Fruit fly (Drosophila melanogaster) whole organism, prepupa: Measurements from ENCODE around the gene bru3.

Experiments used
- Blimp-1 ChIP-seq: fragments of 200-800 bp; sonication (Bioruptor generic); optimal IDR thresholded peaks from 3 replicates; lab custom pipeline; 2017; ENCODE audit warnings: missing biosample characterization, missing genetic modification characterization, mild to moderate bottlenecking, moderate library complexity, missing genetic modification reagents
- CG10631 ChIP-seq: fragments of 200-800 bp; sonication (Bioruptor generic); optimal IDR thresholded peaks from 2 replicates; lab custom pipeline; 2016; ENCODE audit warnings: missing biosample characterization, missing genetic modification characterization
- CG10669 ChIP-seq: fragments of 200-800 bp; sonication (Bioruptor generic); optimal IDR thresholded peaks from 3 replicates; lab custom pipeline; 2018; ENCODE audit warnings: missing biosample characterization, mild to moderate bottlenecking, missing genetic modification characterization, moderate library complexity
- CG11294 ChIP-seq: fragments of 200-800 bp; sonication (Bioruptor generic); IDR thresholded peaks from 2 replicates; pipeline ENCODE4 v1.3.6; 2022; ENCODE audit warnings: missing biosample characterization, missing genetic modification characterization
- CG15336 ChIP-seq: fragments of 200-800 bp; sonication (Bioruptor generic); IDR thresholded peaks from 2 replicates; pipeline ENCODE4 v1.3.6; 2022; ENCODE audit warnings: missing biosample characterization, missing genetic modification characterization
- CG16779 ChIP-seq: fragments of 200-800 bp; sonication (Bioruptor generic); optimal IDR thresholded peaks from 3 replicates; lab custom pipeline; 2017; ENCODE audit warnings: missing biosample characterization, mild to moderate bottlenecking, missing genetic modification characterization
- CG32006 ChIP-seq: fragments of 200-800 bp; sonication (Bioruptor generic); optimal IDR thresholded peaks from 3 replicates; lab custom pipeline; 2017; ENCODE audit warnings: missing biosample characterization, mild to moderate bottlenecking, missing genetic modification characterization
- CG3919 ChIP-seq: fragments of 200-800 bp; sonication (Bioruptor generic); optimal IDR thresholded peaks from 3 replicates; lab custom pipeline; 2016; ENCODE audit warnings: missing biosample characterization, missing genetic modification characterization
- CG4318 ChIP-seq: fragments of 200-800 bp; sonication (Bioruptor generic); optimal IDR thresholded peaks from 3 replicates; lab custom pipeline; 2017; ENCODE audit warnings: missing biosample characterization, mild to moderate bottlenecking, missing genetic modification characterization
- CG6792 ChIP-seq: fragments of 200-800 bp; sonication (Bioruptor generic); optimal IDR thresholded peaks from 3 replicates; lab custom pipeline; 2016; ENCODE audit warnings: missing biosample characterization, missing genetic modification characterization
- CG6854 ChIP-seq: fragments of 200-800 bp; sonication (Bioruptor generic); optimal IDR thresholded peaks from 2 replicates; lab custom pipeline; 2017; ENCODE audit warnings: missing biosample characterization, mild to moderate bottlenecking, missing genetic modification characterization
- CG7368 ChIP-seq: fragments of 200-800 bp; sonication (Bioruptor generic); optimal IDR thresholded peaks from 3 replicates; lab custom pipeline; 2016; ENCODE audit warnings: missing biosample characterization, missing genetic modification characterization
- CG8119 ChIP-seq: fragments of 200-800 bp; sonication (Bioruptor generic); IDR thresholded peaks from 3 replicates; pipeline ENCODE4 v1.3.6; 2022; ENCODE audit warnings: missing biosample characterization, missing genetic modification characterization
- Eip75B ChIP-seq: fragments of 200-800 bp; sonication (Bioruptor generic); optimal IDR thresholded peaks from 3 replicates; lab custom pipeline; 2016; ENCODE audit warnings: missing biosample characterization, missing genetic modification characterization
- Eip78C ChIP-seq: fragments of 200-800 bp; sonication (Bioruptor generic); peaks from one replicate; lab custom pipeline; 2016; ENCODE audit warnings: missing biosample characterization, missing genetic modification characterization
- Hr38 ChIP-seq: sonication (Bioruptor generic); optimal IDR thresholded peaks from 2 replicates; lab custom pipeline; 2016; ENCODE audit warnings: missing biosample characterization, missing genetic modification characterization
- Hr4 ChIP-seq: fragments of 200-800 bp; sonication (Bioruptor generic); optimal IDR thresholded peaks from 3 replicates; lab custom pipeline; 2016; ENCODE audit warnings: missing biosample characterization, missing genetic modification characterization
- Smox ChIP-seq: fragments of 200-800 bp; sonication (Bioruptor generic); optimal IDR thresholded peaks from 3 replicates; lab custom pipeline; 2016; ENCODE audit warnings: missing biosample characterization, missing genetic modification characterization
- Sox15 ChIP-seq: fragments of 200-800 bp; sonication (Bioruptor generic); optimal IDR thresholded peaks from 3 replicates; lab custom pipeline; 2016; ENCODE audit warnings: missing biosample characterization, missing genetic modification characterization
- achi ChIP-seq: fragments of 200-800 bp; sonication (Bioruptor generic); optimal IDR thresholded peaks from 3 replicates; lab custom pipeline; 2016; ENCODE audit warnings: missing biosample characterization, missing genetic modification characterization
- acj6 ChIP-seq: fragments of 200-800 bp; sonication (Bioruptor generic); optimal IDR thresholded peaks from 3 replicates; lab custom pipeline; 2016; ENCODE audit warnings: missing biosample characterization, missing genetic modification characterization
- dac ChIP-seq: fragments of 200-800 bp; sonication (Bioruptor generic); optimal IDR thresholded peaks from 2 replicates; lab custom pipeline; 2017; ENCODE audit warnings: missing biosample characterization, mild to moderate bottlenecking, missing genetic modification characterization
- dsx ChIP-seq: fragments of 200-800 bp; optimal IDR thresholded peaks from 3 replicates; lab custom pipeline; 2019; ENCODE audit warnings: missing biosample characterization, mild to moderate bottlenecking, missing genetic modification characterization, moderate library complexity; ENCODE audit not compliant: poor library complexity, severe bottlenecking
- esn ChIP-seq: fragments of 200-800 bp; sonication (Bioruptor generic); optimal IDR thresholded peaks from 2 replicates; lab custom pipeline; 2016; ENCODE audit warnings: missing biosample characterization, mild to moderate bottlenecking, missing genetic modification characterization, moderate library complexity
- fd59A ChIP-seq: fragments of 200-800 bp; sonication (Bioruptor generic); optimal IDR thresholded peaks from 2 replicates; lab custom pipeline; 2017; ENCODE audit warnings: missing biosample characterization, mild to moderate bottlenecking, missing genetic modification characterization, missing genetic modification reagents
- fd85E ChIP-seq: fragments of 200-800 bp; sonication (Bioruptor generic); optimal IDR thresholded peaks from 3 replicates; lab custom pipeline; 2016; ENCODE audit warnings: missing biosample characterization, missing genetic modification characterization
- pdm3 ChIP-seq: fragments of 200-800 bp; sonication (Bioruptor generic); optimal IDR thresholded peaks from 3 replicates; lab custom pipeline; 2016; ENCODE audit warnings: missing biosample characterization, missing genetic modification characterization
- salr ChIP-seq, 2 experiments: fragments of 200-800 bp; sonication (Bioruptor generic); optimal IDR thresholded peaks; 3 replicates each; lab custom pipeline; 2016 to 2018; ENCODE audit warnings: missing biosample characterization in 2 of 2, missing genetic modification characterization in 2 of 2, mild to moderate bottlenecking in 1 of 2
- ss ChIP-seq, 2 experiments: fragments of 200-800 bp; sonication (Bioruptor generic); optimal IDR thresholded peaks; 2 replicates in 1 of 2; 3 replicates in 1 of 2; lab custom pipeline; 2017 to 2018; ENCODE audit warnings: mild to moderate bottlenecking in 2 of 2, missing biosample characterization in 2 of 2, missing genetic modification characterization in 2 of 2, moderate library complexity in 1 of 2
- svp ChIP-seq: fragments of 200-800 bp; sonication (Bioruptor generic); peaks from one replicate; lab custom pipeline; 2016; ENCODE audit warnings: missing biosample characterization, missing genetic modification characterization

The bru3 gene

dm6 chr3L:13708872-13709271, 94.3 kb downstream of the bru3 start:
- no peak for TF ChIP-seq CG15336 (GFP tag; lab: Robert Waterston, UW)
- no peak for TF ChIP-seq svp (GFP tag; lab: Kevin White, UChicago)
- no peak for TF ChIP-seq CG6792 (GFP tag; lab: Kevin White, UChicago)
- TF ChIP-seq dac (GFP tag; lab: Kevin White, UChicago) = no peak
- TF ChIP-seq Eip78C (GFP tag; lab: Kevin White, UChicago) = no peak
- TF ChIP-seq CG10669 (GFP tag; lab: Kevin White, UChicago) = no peak
- no peak for TF ChIP-seq Sox15 (GFP tag; lab: Kevin White, UChicago)
- no peak for TF ChIP-seq Smox
- no peak for TF ChIP-seq dsx

- TF ChIP-seq ss (GFP tag; optimal IDR thresholded peaks at IDR 0.05; lab: Kevin White, UChicago) = no peak
- peak; percentile 53 for TF ChIP-seq svp (GFP tag; lab: Kevin White, UChicago)
Measured at dm6 chr3L:13674722-13675121, 128.5 kb downstream of the bru3 start.

dm6 chr3L:13673625-13674024, 129.6 kb downstream of the bru3 start:
- TF ChIP-seq Hr4 (GFP tag; lab: Kevin White, UChicago) = no peak
- TF ChIP-seq svp (GFP tag; lab: Kevin White, UChicago) = peak; percentile 1

- TF ChIP-seq CG11294 (GFP tag; lab: Robert Waterston, UW) (no peak), CG15336 (GFP tag; lab: Robert Waterston, UW) (no peak), CG16779 (no peak), fd59A (GFP tag; lab: Kevin White, UChicago) (no peak), Eip75B (GFP tag; lab: Kevin White, UChicago) (no peak), svp (GFP tag; lab: Kevin White, UChicago) (peak; percentile 22), achi (no peak), Eip78C (GFP tag; lab: Kevin White, UChicago) (peak; percentile 21), CG10631 (no peak), CG10669 (GFP tag; lab: Kevin White, UChicago) (no peak), acj6 (no peak), CG32006 (GFP tag; lab: Kevin White, UChicago) (no peak)
Measured at dm6 chr3L:13666680-13667671, 136.2 kb downstream of the bru3 start.

- TF ChIP-seq CG7368 (GFP tag; lab: Kevin White, UChicago) (no peak), pdm3 (GFP tag; lab: Kevin White, UChicago) (no peak), fd85E (GFP tag; lab: Kevin White, UChicago) (no peak), acj6 (no peak), CG4318 (GFP tag; lab: Kevin White, UChicago) (no peak), CG6854 (GFP tag; lab: Kevin White, UChicago) (no peak), esn (GFP tag; lab: Kevin White, UChicago) (no peak), Blimp-1 (no peak)
Measured at dm6 chr3L:13662567-13663146, 140.5 kb downstream of the bru3 start.

- TF ChIP-seq CG11294 (GFP tag; lab: Robert Waterston, UW) = no peak
- TF ChIP-seq fd85E (GFP tag; lab: Kevin White, UChicago) = no peak
- no peak for TF ChIP-seq Hr38 (GFP tag; lab: Kevin White, UChicago)
- no peak for TF ChIP-seq ss (GFP tag; optimal IDR thresholded peaks at IDR 0.05; lab: Kevin White, UChicago)
- TF ChIP-seq CG15336 (GFP tag; lab: Robert Waterston, UW) = no peak
- TF ChIP-seq salr (GFP tag; optimal IDR thresholded peaks at IDR 0.05; lab: Kevin White, UChicago) = no peak
- no peak for TF ChIP-seq dsx
- no peak for TF ChIP-seq CG8119 (GFP tag; lab: Robert Waterston, UW)
- no peak for TF ChIP-seq esn (GFP tag; lab: Kevin White, UChicago)
- no peak for TF ChIP-seq CG3919 (GFP tag; lab: Kevin White, UChicago)
- no peak for TF ChIP-seq Blimp-1
Measured at dm6 chr3L:13660582-13660981, 142.6 kb downstream of the bru3 start.
